Fruit fly (Drosophila melanogaster) whole organism, embryonic: ENCODE measurements around the gene CG8814.

Source experiments
- Bgb ChIP-seq: fragments of 200-800 bp; sonication (Bioruptor generic); IDR thresholded peaks from 2 replicates; pipeline ENCODE4 v1.3.6; 2022; ENCODE audit warnings: missing biosample characterization, missing genetic modification characterization; ENCODE audit not compliant: partially characterized antibody
- Blimp-1 ChIP-seq: fragments of 200-800 bp; sonication (Bioruptor generic); optimal IDR thresholded peaks from 3 replicates; lab custom pipeline; 2018; ENCODE audit warnings: missing biosample characterization, missing genetic modification characterization, mild to moderate bottlenecking, moderate library complexity, missing genetic modification reagents
- CG10431 ChIP-seq: fragments of 200-800 bp; sonication (Bioruptor generic); optimal IDR thresholded peaks from 3 replicates; lab custom pipeline; 2018; ENCODE audit warnings: missing biosample characterization, mild to moderate bottlenecking, missing genetic modification characterization
- CG13123 ChIP-seq: fragments of 200-800 bp; sonication (Bioruptor generic); optimal IDR thresholded peaks from 2 replicates; lab custom pipeline; 2016; ENCODE audit warnings: missing biosample characterization, missing genetic modification characterization
- CG14014 ChIP-seq: fragments of 200-800 bp; sonication (Bioruptor generic); IDR thresholded peaks from 2 replicates; pipeline ENCODE4 v1.3.6; 2022; ENCODE audit warnings: missing biosample characterization, missing genetic modification characterization
- CG14441 ChIP-seq: fragments of 200-800 bp; sonication (Bioruptor generic); IDR thresholded peaks from 2 replicates; pipeline ENCODE4 v1.3.6; 2022; ENCODE audit warnings: missing biosample characterization, missing genetic modification characterization
- CG1529 ChIP-seq: fragments of 200-800 bp; sonication (Bioruptor generic); optimal IDR thresholded peaks from 3 replicates; lab custom pipeline; 2018; ENCODE audit warnings: missing biosample characterization, missing genetic modification characterization
- CG16863 ChIP-seq: fragments of 200-800 bp; sonication (Bioruptor generic); optimal IDR thresholded peaks from 3 replicates; lab custom pipeline; 2016; ENCODE audit warnings: missing biosample characterization, missing genetic modification characterization
- CG17385 ChIP-seq: fragments of 200-800 bp; sonication (Bioruptor generic); optimal IDR thresholded peaks from 3 replicates; lab custom pipeline; 2018; ENCODE audit warnings: missing biosample characterization, mild to moderate bottlenecking, missing genetic modification characterization
- CG17802 ChIP-seq: fragments of 200-800 bp; sonication (Bioruptor generic); optimal IDR thresholded peaks from 2 replicates; lab custom pipeline; 2018; ENCODE audit warnings: missing biosample characterization, mild to moderate bottlenecking, missing genetic modification characterization, moderate library complexity
- CG18476 ChIP-seq: fragments of 200-800 bp; sonication (Bioruptor generic); optimal IDR thresholded peaks from 2 replicates; lab custom pipeline; 2016; ENCODE audit warnings: missing biosample characterization, mild to moderate bottlenecking, missing genetic modification characterization
- CG2120 ChIP-seq: fragments of 200-800 bp; sonication (Bioruptor generic); optimal IDR thresholded peaks from 3 replicates; lab custom pipeline; 2016; ENCODE audit warnings: missing biosample characterization, missing genetic modification characterization
- CG2889 ChIP-seq: fragments of 200-800 bp; sonication (Bioruptor generic); IDR thresholded peaks from 3 replicates; pipeline ENCODE4 v1.3.6; 2022; ENCODE audit warnings: missing biosample characterization, missing genetic modification characterization
- CG30403 ChIP-seq: fragments of 200-800 bp; sonication (Bioruptor generic); optimal IDR thresholded peaks from 3 replicates; lab custom pipeline; 2016; ENCODE audit warnings: missing biosample characterization, missing genetic modification characterization
- CG32767 ChIP-seq: fragments of 200-800 bp; sonication (Bioruptor generic); IDR thresholded peaks from 2 replicates; pipeline ENCODE4 v1.3.6; 2022; ENCODE audit warnings: missing biosample characterization, missing genetic modification characterization
- CG4360 ChIP-seq: fragments of 200-800 bp; sonication (Bioruptor generic); IDR thresholded peaks from 2 replicates; pipeline ENCODE4 v1.3.6; 2022; ENCODE audit warnings: missing biosample characterization, missing genetic modification characterization
- CG6175 ChIP-seq: fragments of 200-800 bp; sonication (Bioruptor generic); IDR thresholded peaks from 3 replicates; pipeline ENCODE4 v1.3.6; 2022; ENCODE audit warnings: missing biosample characterization, missing genetic modification characterization
- CG6813 ChIP-seq: fragments of 200-800 bp; sonication (Bioruptor generic); optimal IDR thresholded peaks from 2 replicates; lab custom pipeline; 2017; ENCODE audit warnings: missing biosample characterization, missing genetic modification characterization, mild to moderate bottlenecking, moderate library complexity, missing genetic modification reagents
- CG7357 ChIP-seq: fragments of 200-800 bp; sonication (Bioruptor generic); IDR thresholded peaks from 3 replicates; pipeline ENCODE4 v1.3.6; 2022; ENCODE audit warnings: missing biosample characterization, missing genetic modification characterization
- CG8290 ChIP-seq, 3 experiments: fragments of 200-800 bp; sonication (Bioruptor generic); optimal IDR thresholded peaks; 2 replicates each; lab custom pipeline; 2016 to 2019; ENCODE audit warnings: missing biosample characterization in 3 of 3, missing genetic modification characterization in 3 of 3, mild to moderate bottlenecking in 2 of 3, moderate library complexity in 1 of 3
- CG9932 ChIP-seq: fragments of 200-800 bp; sonication (Bioruptor generic); IDR thresholded peaks from 2 replicates; pipeline ENCODE4 v1.3.6; 2022; ENCODE audit warnings: missing biosample characterization, missing genetic modification characterization
- CHES-1-like ChIP-seq: fragments of 200-800 bp; sonication (Bioruptor generic); optimal IDR thresholded peaks from 2 replicates; lab custom pipeline; 2016; ENCODE audit warnings: missing biosample characterization, missing genetic modification characterization
- CTCF ChIP-seq: fragments of 200-800 bp; sonication (Bioruptor generic); optimal IDR thresholded peaks from 2 replicates; lab custom pipeline; 2017; ENCODE audit warnings: missing biosample characterization, mild to moderate bottlenecking, missing genetic modification characterization, moderate library complexity
- Chrac-16 ChIP-seq: fragments of 200-800 bp; sonication (Bioruptor generic); optimal IDR thresholded peaks from 3 replicates; lab custom pipeline; 2016; ENCODE audit warnings: missing biosample characterization, missing genetic modification characterization
- CkIIα-i1 ChIP-seq: fragments of 200-800 bp; sonication (Bioruptor generic); IDR thresholded peaks from 2 replicates; pipeline ENCODE4 v1.3.6; 2022; ENCODE audit warnings: missing biosample characterization, missing genetic modification characterization
- D19A ChIP-seq: fragments of 200-800 bp; optimal IDR thresholded peaks from 3 replicates; lab custom pipeline; 2019; ENCODE audit warnings: missing biosample characterization, mild to moderate bottlenecking, missing genetic modification characterization, moderate library complexity
- Dbx ChIP-seq: fragments of 200-800 bp; sonication (Bioruptor generic); IDR thresholded peaks from 3 replicates; pipeline ENCODE4 v1.3.6; 2022; ENCODE audit warnings: missing biosample characterization, missing genetic modification characterization
- Dip3 ChIP-seq: fragments of 200-800 bp; sonication (Bioruptor generic); optimal IDR thresholded peaks from 3 replicates; lab custom pipeline; 2016; ENCODE audit warnings: missing biosample characterization, missing genetic modification characterization
- Dll ChIP-seq: fragments of 200-800 bp; sonication (Bioruptor generic); IDR thresholded peaks from 4 replicates; pipeline ENCODE4 v1.3.6; 2022; ENCODE audit warnings: missing biosample characterization, missing genetic modification characterization; ENCODE audit not compliant: partially characterized antibody
- H2.0 ChIP-seq: fragments of 200-800 bp; sonication (Bioruptor generic); IDR thresholded peaks from 2 replicates; pipeline ENCODE4 v1.3.6; 2022; ENCODE audit warnings: missing biosample characterization, missing genetic modification characterization
- Hr39 ChIP-seq: fragments of >200 bp; optimal IDR thresholded peaks from 2 replicates; lab custom pipeline; 2017
- Jarid2 ChIP-seq: fragments of 200-800 bp; sonication (Bioruptor generic); optimal IDR thresholded peaks from 3 replicates; lab custom pipeline; 2017; ENCODE audit warnings: mild to moderate bottlenecking, missing biosample characterization, missing genetic modification reagents, missing genetic modification characterization
- Kr ChIP-seq: fragments of 200-800 bp; sonication (Bioruptor generic); optimal IDR thresholded peaks from 2 replicates; lab custom pipeline; 2017; ENCODE audit warnings: missing biosample characterization, mild to moderate bottlenecking, missing genetic modification characterization
- Med ChIP-seq: fragments of 200-800 bp; sonication (Bioruptor generic); peaks from one replicate; lab custom pipeline; 2016; ENCODE audit warnings: missing biosample characterization, missing genetic modification characterization, mild to moderate bottlenecking, inconsistent platforms, moderate library complexity
- Meics ChIP-seq: fragments of 200-800 bp; sonication (Bioruptor generic); optimal IDR thresholded peaks from 2 replicates; lab custom pipeline; 2017; ENCODE audit warnings: missing biosample characterization, mild to moderate bottlenecking, missing genetic modification characterization
- Sry-β ChIP-seq: fragments of 200-800 bp; sonication (Bioruptor generic); optimal IDR thresholded peaks from 2 replicates; lab custom pipeline; 2018; ENCODE audit warnings: missing biosample characterization, mild to moderate bottlenecking, missing genetic modification characterization, moderate library complexity
- Xrp1 ChIP-seq: fragments of 200-800 bp; sonication (Bioruptor generic); IDR thresholded peaks from 2 replicates; pipeline ENCODE4 v1.3.6; 2022; ENCODE audit warnings: missing biosample characterization, missing genetic modification characterization
- al ChIP-seq: fragments of 200-800 bp; sonication (Bioruptor generic); IDR thresholded peaks from 2 replicates; pipeline ENCODE4 v1.3.6; 2022; ENCODE audit warnings: missing biosample characterization, missing genetic modification characterization
- ase ChIP-seq: fragments of 200-800 bp; sonication (Bioruptor generic); IDR thresholded peaks from 3 replicates; pipeline ENCODE4 v1.3.6; 2022; ENCODE audit warnings: missing biosample characterization, missing genetic modification characterization
- cato ChIP-seq: fragments of 200-800 bp; sonication (Bioruptor generic); optimal IDR thresholded peaks from 2 replicates; lab custom pipeline; 2016; ENCODE audit warnings: missing biosample characterization, missing genetic modification characterization, borderline replicate concordance
- cwo ChIP-seq: fragments of 200-800 bp; sonication (Bioruptor generic); optimal IDR thresholded peaks from 3 replicates; lab custom pipeline; 2017; ENCODE audit warnings: missing biosample characterization, missing genetic modification characterization, mild to moderate bottlenecking, moderate library complexity, missing genetic modification reagents
- danr ChIP-seq: fragments of 200-800 bp; sonication (Bioruptor generic); IDR thresholded peaks from 2 replicates; pipeline ENCODE4 v1.3.6; 2022; ENCODE audit warnings: missing biosample characterization, missing genetic modification characterization
- dm ChIP-seq: fragments of 200-800 bp; sonication (Bioruptor generic); optimal IDR thresholded peaks from 3 replicates; lab custom pipeline; 2016; ENCODE audit warnings: missing biosample characterization, missing genetic modification characterization
- luna ChIP-seq: fragments of 200-800 bp; sonication (Bioruptor generic); optimal IDR thresholded peaks from 2 replicates; lab custom pipeline; 2016; ENCODE audit warnings: missing biosample characterization, missing genetic modification characterization
- onecut ChIP-seq: fragments of 200-800 bp; sonication (Bioruptor generic); IDR thresholded peaks from 2 replicates; pipeline ENCODE4 v1.3.6; 2022; ENCODE audit warnings: missing biosample characterization, missing genetic modification characterization
- sima ChIP-seq: fragments of 200-800 bp; sonication (Bioruptor generic); optimal IDR thresholded peaks from 2 replicates; lab custom pipeline; 2016; ENCODE audit warnings: missing biosample characterization, missing genetic modification characterization
- sisA ChIP-seq: fragments of 200-800 bp; sonication (Bioruptor generic); IDR thresholded peaks from 2 replicates; pipeline ENCODE4 v1.3.6; 2022; ENCODE audit warnings: missing biosample characterization, missing genetic modification characterization
- sob ChIP-seq: fragments of 200-800 bp; sonication (Bioruptor generic); IDR thresholded peaks from 2 replicates; pipeline ENCODE4 v1.3.6; 2022; ENCODE audit warnings: missing biosample characterization, missing genetic modification characterization
- tin ChIP-seq: fragments of 200-800 bp; sonication (Bioruptor generic); optimal IDR thresholded peaks from 3 replicates; lab custom pipeline; 2016; ENCODE audit warnings: missing biosample characterization, missing genetic modification characterization
- tna ChIP-seq: fragments of 200-800 bp; sonication (Bioruptor generic); IDR thresholded peaks from 2 replicates; pipeline ENCODE4 v1.3.6; 2022; ENCODE audit warnings: missing biosample characterization, missing genetic modification characterization; ENCODE audit not compliant: partially characterized antibody
- zf30C ChIP-seq: fragments of 200-800 bp; sonication (Bioruptor generic); optimal IDR thresholded peaks from 3 replicates; lab custom pipeline; 2018; ENCODE audit warnings: missing biosample characterization, mild to moderate bottlenecking, missing genetic modification characterization

The CG8814 gene

dm6 chr2L:2872309-2872932 lies 2.3 kb upstream of the CG8814 start (continued):
- TF ChIP-seq tna: no peak
- no peak for TF ChIP-seq zf30C (GFP tag; lab: Kevin White, UChicago)
- TF ChIP-seq sisA (GFP tag; lab: Robert Waterston, UW): peak; percentile 9; the same call in 1 of the 2 replicates
- TF ChIP-seq CG1529 (GFP tag; lab: Kevin White, UChicago): no peak
- no peak for TF ChIP-seq H2.0
- no peak for TF ChIP-seq Dll (GFP tag; lab: Robert Waterston, UW)
- no peak for TF ChIP-seq cato (GFP tag; lab: Kevin White, UChicago)
- peak; percentile 26; the same call in 1 of the 3 replicates for TF ChIP-seq Dbx (GFP tag; lab: Robert Waterston, UW)
- TF ChIP-seq Blimp-1 (GFP tag; lab: Kevin White, UChicago): peak; percentile 56
- no peak for TF ChIP-seq luna (GFP tag; lab: Kevin White, UChicago)
- peak; percentile 42 for TF ChIP-seq CG6813 (GFP tag; lab: Kevin White, UChicago)
- TF ChIP-seq CG32767: no peak
- TF ChIP-seq CG6175 (GFP tag; lab: Robert Waterston, UW): 0 out of 3 replicates have a peak, but pooled peaks have one; percentile 4
- no peak for TF ChIP-seq Chrac-16 (GFP tag; lab: Kevin White, UChicago)
- no peak for TF ChIP-seq CG18476
- no peak for TF ChIP-seq Kr
- peak; percentile 44 for TF ChIP-seq CG2120 (GFP tag; lab: Kevin White, UChicago)
- no peak for TF ChIP-seq Sry-β
- TF ChIP-seq CG17385 (GFP tag; lab: Kevin White, UChicago): peak; percentile 30
- TF ChIP-seq al (GFP tag; lab: Robert Waterston, UW): no peak
- TF ChIP-seq sob (GFP tag; lab: Robert Waterston, UW): peak; percentile 51; the same call in 1 of the 2 replicates
- TF ChIP-seq CG10431 (GFP tag; lab: Kevin White, UChicago): no peak
- TF ChIP-seq Bgb (GFP tag; lab: Robert Waterston, UW): no peak
- no peak for TF ChIP-seq CG2889 (GFP tag; lab: Robert Waterston, UW)
- no peak for TF ChIP-seq onecut (GFP tag; lab: Robert Waterston, UW)
- peak; percentile 71 for TF ChIP-seq cwo (GFP tag; lab: Kevin White, UChicago)
- no peak for TF ChIP-seq CG30403 (GFP tag; lab: Kevin White, UChicago)
- TF ChIP-seq Jarid2 (GFP tag; lab: Kevin White, UChicago): no peak
- TF ChIP-seq Dip3 (GFP tag; lab: Kevin White, UChicago): no peak
- TF ChIP-seq CG13123 (GFP tag; lab: Kevin White, UChicago): no peak
- peak; percentile 46 for TF ChIP-seq Meics (GFP tag; lab: Kevin White, UChicago)
- peak; percentile 33; the same call in 1 of the 3 replicates for TF ChIP-seq CG7357 (GFP tag; lab: Robert Waterston, UW)
- 0 out of 3 replicates have a peak, but pooled peaks have one; percentile 17 for TF ChIP-seq ase (GFP tag; lab: Robert Waterston, UW)
- TF ChIP-seq CG17802 (tag; lab: Kevin White, UChicago): no peak
- TF ChIP-seq tin (GFP tag; lab: Kevin White, UChicago): no peak
- TF ChIP-seq Xrp1 (GFP tag; lab: Robert Waterston, UW): peak; percentile 49; the same call in 1 of the 2 replicates
- TF ChIP-seq danr (GFP tag; lab: Robert Waterston, UW): peak; percentile 13; the same call in 1 of the 2 replicates
- no peak for TF ChIP-seq CG14441 (GFP tag; lab: Robert Waterston, UW)
- TF ChIP-seq CG9932: peak; percentile 35; the same call in 1 of the 2 replicates
- TF ChIP-seq Med (GFP tag; lab: Kevin White, UChicago): peak; percentile 80
- TF ChIP-seq Hr39 (lab: Kevin White, UChicago): no peak
- TF ChIP-seq CHES-1-like (GFP tag; lab: Kevin White, UChicago): no peak
- no peak for TF ChIP-seq CG4360 (GFP tag; lab: Robert Waterston, UW)
- TF ChIP-seq CkIIα-i1 (GFP tag; lab: Robert Waterston, UW): no peak
- TF ChIP-seq CG8290 (GFP tag; optimal IDR thresholded peaks at IDR 0.05; lab: Kevin White, UChicago): no peak
- TF ChIP-seq CG8290 (tag; optimal IDR thresholded peaks at IDR 0.05; lab: Kevin White, UChicago): peak in 1 of 2 experiments; percentile 41
- TF ChIP-seq dm (GFP tag; lab: Kevin White, UChicago): no peak
- peak; percentile 55 for TF ChIP-seq D19A (tag; lab: Kevin White, UChicago)
- TF ChIP-seq CTCF (GFP tag; lab: Kevin White, UChicago): no peak
- no peak for TF ChIP-seq CG16863 (GFP tag; lab: Kevin White, UChicago)
- TF ChIP-seq sima (GFP tag; lab: Kevin White, UChicago): no peak
- TF ChIP-seq CG14014 (GFP tag; lab: Robert Waterston, UW): peak; percentile 65; the same call in 1 of the 2 replicates
